Worm (Caenorhabditis elegans): ENCODE data around the gene M60.4.

Gene M60.4

ce11 chrX:8210999-8211398 lies 25.1 kb downstream of the M60.4 start, which contains the start of gene cdd-1:
Gene cdd-1 (minus strand): TSS chrX:8211149.
- TF ChIP-seq him-1 (tag; optimal IDR thresholded peaks at IDR 0.05) (no peak), dao-5 (tag; optimal IDR thresholded peaks at IDR 0.05) (no peak), W03F9.2 (tag; optimal IDR thresholded peaks at IDR 0.05) (no peak)

- TF ChIP-seq W03F9.2 (tag; optimal IDR thresholded peaks at IDR 0.05), result no peak
Observed at ce11 chrX:8205919-8206318, 30.2 kb downstream of the M60.4 start.

- TF ChIP-seq him-1 (tag; optimal IDR thresholded peaks at IDR 0.05) (no peak), W03F9.2 (tag; optimal IDR thresholded peaks at IDR 0.05) (no peak), dao-5 (tag; optimal IDR thresholded peaks at IDR 0.05) (no peak)
Observed at ce11 chrX:8204475-8204874, 31.6 kb downstream of the M60.4 start.

ce11 chrX:8203684-8204083 lies 32.4 kb downstream of the M60.4 start, which contains the start of gene C17H11.6:
Gene C17H11.6 (minus strand): TSS chrX:8203784.
- TF ChIP-seq dao-5 (tag; optimal IDR thresholded peaks at IDR 0.05) (no peak), W03F9.2 (tag; optimal IDR thresholded peaks at IDR 0.05) (no peak), him-1 (tag; optimal IDR thresholded peaks at IDR 0.05) (no peak)

ce11 chrX:8201210-8201609 lies 34.9 kb downstream of the M60.4 start:
- no peak for TF ChIP-seq dao-5 (tag; optimal IDR thresholded peaks at IDR 0.05)
- TF ChIP-seq him-1 (tag; optimal IDR thresholded peaks at IDR 0.05), result no peak
- no peak for TF ChIP-seq W03F9.2 (tag; optimal IDR thresholded peaks at IDR 0.05)

ce11 chrX:8200206-8200605 lies 35.9 kb downstream of the M60.4 start:
- no peak for TF ChIP-seq W03F9.2 (tag; optimal IDR thresholded peaks at IDR 0.05)
- no peak for TF ChIP-seq dao-5 (tag; optimal IDR thresholded peaks at IDR 0.05)
- no peak for TF ChIP-seq him-1 (tag; optimal IDR thresholded peaks at IDR 0.05)

ce11 chrX:8193213-8193612 lies 42.9 kb downstream of the M60.4 start:
- no peak for TF ChIP-seq W03F9.2 (tag; optimal IDR thresholded peaks at IDR 0.05)
- no peak for TF ChIP-seq him-1 (tag; optimal IDR thresholded peaks at IDR 0.05)
- no peak for TF ChIP-seq dao-5 (tag; optimal IDR thresholded peaks at IDR 0.05)

- TF ChIP-seq W03F9.2 (tag; optimal IDR thresholded peaks at IDR 0.05) (no peak), dao-5 (tag; optimal IDR thresholded peaks at IDR 0.05) (no peak), him-1 (tag; optimal IDR thresholded peaks at IDR 0.05) (no peak)
Observed at ce11 chrX:8185037-8185436, 51.1 kb downstream of the M60.4 start, which contains the start of gene C17H11.5. Gene C17H11.5 (minus strand): TSS chrX:8185137.
